Worm (Caenorhabditis elegans) whole organism, late embryonic: ENCODE measurements around the gene W04G3.11.

Experiments used
- C08G9.2 ChIP-seq: sonication (generic microtip); optimal IDR thresholded peaks from 2 replicates; lab custom pipeline; 2016; ENCODE audit warnings: mild to moderate bottlenecking, missing genetic modification characterization, moderate library complexity, missing compliant biosample characterization
- C38D4.7 ChIP-seq: fragments of 200-800 bp; sonication (Bioruptor generic); optimal IDR thresholded peaks from 2 replicates; lab custom pipeline; 2018; ENCODE audit warnings: mild to moderate bottlenecking, missing genetic modification characterization, moderate library complexity, missing compliant biosample characterization
- T23F11.4 ChIP-seq: fragments of 200-800 bp; sonication (Bioruptor generic); optimal IDR thresholded peaks from 2 replicates; lab custom pipeline; 2018; ENCODE audit warnings: mild to moderate bottlenecking, missing genetic modification characterization, missing compliant biosample characterization
- ahr-1 ChIP-seq: sonication (generic microtip); optimal IDR thresholded peaks from 2 replicates; lab custom pipeline; 2016; ENCODE audit warnings: missing genetic modification characterization, missing compliant biosample characterization
- ama-1 ChIP-seq: fragments of 150-350 bp; optimal IDR thresholded peaks from 2 replicates; lab custom pipeline; 2014
- ceh-18 ChIP-seq: sonication (generic microtip); optimal IDR thresholded peaks from 2 replicates; lab custom pipeline; 2016; ENCODE audit warnings: missing genetic modification characterization, missing compliant biosample characterization
- ceh-19 ChIP-seq: fragments of 200-800 bp; sonication (Bioruptor generic); optimal IDR thresholded peaks from 2 replicates; lab custom pipeline; 2018; ENCODE audit warnings: mild to moderate bottlenecking, missing genetic modification characterization, missing compliant biosample characterization
- ceh-2 ChIP-seq: sonication (generic microtip); optimal IDR thresholded peaks from 2 replicates; lab custom pipeline; 2016; ENCODE audit warnings: missing genotype, missing genetic modification characterization, missing compliant biosample characterization
- ceh-22 ChIP-seq: sonication (generic microtip); optimal IDR thresholded peaks from 2 replicates; lab custom pipeline; 2017; ENCODE audit warnings: missing biosample characterization, missing genetic modification characterization
- ceh-30 ChIP-seq: fragments of 150-350 bp; optimal IDR thresholded peaks from 2 replicates; lab custom pipeline; 2014; ENCODE audit warnings: missing biosample characterization, missing genetic modification characterization
- ceh-45 ChIP-seq: fragments of 200-800 bp; sonication (Bioruptor generic); IDR thresholded peaks from 2 replicates; pipeline ENCODE4 v1.3.6; 2022; ENCODE audit warnings: missing genetic modification reagents, missing genetic modification characterization, missing compliant biosample characterization
- ceh-48 ChIP-seq: sonication (generic microtip); optimal IDR thresholded peaks from 2 replicates; lab custom pipeline; 2016; ENCODE audit warnings: missing genetic modification characterization, inconsistent platforms, missing compliant biosample characterization
- ceh-6 ChIP-seq: fragments of 200-800 bp; sonication (Bioruptor generic); optimal IDR thresholded peaks from 2 replicates; lab custom pipeline; 2018; ENCODE audit warnings: mild to moderate bottlenecking, missing genetic modification characterization, missing compliant biosample characterization
- che-1 ChIP-seq: sonication (generic microtip); optimal IDR thresholded peaks from 2 replicates; lab custom pipeline; 2016; ENCODE audit warnings: mild to moderate bottlenecking, missing genetic modification characterization, missing compliant biosample characterization
- dmd-4 ChIP-seq: sonication (generic microtip); optimal IDR thresholded peaks from 2 replicates; lab custom pipeline; 2016; ENCODE audit warnings: borderline replicate concordance, missing genetic modification characterization, missing compliant biosample characterization
- dve-1 ChIP-seq: sonication (generic microtip); optimal IDR thresholded peaks from 2 replicates; lab custom pipeline; 2017; ENCODE audit warnings: antibody characterized with exemption, mild to moderate bottlenecking, missing genetic modification characterization, missing compliant biosample characterization
- elt-4 ChIP-seq: sonication (generic microtip); optimal IDR thresholded peaks from 2 replicates; lab custom pipeline; 2016; ENCODE audit warnings: missing genetic modification characterization, missing compliant biosample characterization
- ets-4 ChIP-seq: sonication (generic microtip); optimal IDR thresholded peaks from 2 replicates; lab custom pipeline; 2016; ENCODE audit warnings: missing genetic modification characterization, missing compliant biosample characterization
- eyg-1 ChIP-seq: sonication (generic microtip); optimal IDR thresholded peaks from 2 replicates; lab custom pipeline; 2016; ENCODE audit warnings: missing genotype, missing genetic modification characterization, missing compliant biosample characterization
- fax-1 ChIP-seq: sonication (generic microtip); optimal IDR thresholded peaks from 2 replicates; lab custom pipeline; 2016; ENCODE audit warnings: missing genotype, missing genetic modification characterization, missing compliant biosample characterization
- fkh-6 ChIP-seq: sonication (generic microtip); optimal IDR thresholded peaks from 2 replicates; lab custom pipeline; 2016; ENCODE audit warnings: missing genetic modification characterization, missing compliant biosample characterization
- gmeb-2 ChIP-seq: sonication (generic microtip); optimal IDR thresholded peaks from 2 replicates; lab custom pipeline; 2016; ENCODE audit warnings: missing genetic modification characterization, inconsistent platforms, missing compliant biosample characterization
- hlh-13 ChIP-seq: fragments of 200-800 bp; sonication (Bioruptor generic); optimal IDR thresholded peaks from 2 replicates; lab custom pipeline; 2018; ENCODE audit warnings: mild to moderate bottlenecking, missing genetic modification characterization, missing compliant biosample characterization
- hlh-15 ChIP-seq: sonication (generic microtip); optimal IDR thresholded peaks from 2 replicates; lab custom pipeline; 2016; ENCODE audit warnings: missing genetic modification characterization, missing compliant biosample characterization
- hlh-30 ChIP-seq: sonication (generic microtip); optimal IDR thresholded peaks from 2 replicates; lab custom pipeline; 2017; ENCODE audit warnings: antibody characterized with exemption, missing genetic modification characterization, missing compliant biosample characterization; ENCODE audit not compliant: insufficient read depth
- hlh-6 ChIP-seq: sonication (generic microtip); optimal IDR thresholded peaks from 2 replicates; lab custom pipeline; 2016; ENCODE audit warnings: missing genotype, missing genetic modification characterization, missing compliant biosample characterization
- hlh-8 ChIP-seq: sonication (generic microtip); optimal IDR thresholded peaks from 2 replicates; lab custom pipeline; 2016; ENCODE audit warnings: missing genotype, missing genetic modification characterization, missing compliant biosample characterization
- lin-11 ChIP-seq: fragments of 200-800 bp; sonication (Bioruptor generic); optimal IDR thresholded peaks from 2 replicates; lab custom pipeline; 2018; ENCODE audit warnings: mild to moderate bottlenecking, missing genetic modification characterization, missing compliant biosample characterization
- madf-2 ChIP-seq: sonication (generic microtip); optimal IDR thresholded peaks from 2 replicates; lab custom pipeline; 2017; ENCODE audit warnings: missing genetic modification characterization, missing compliant biosample characterization
- nhr-232 ChIP-seq: sonication (generic microtip); optimal IDR thresholded peaks from 2 replicates; lab custom pipeline; 2016; ENCODE audit warnings: missing genetic modification characterization, missing compliant biosample characterization
- odd-2 ChIP-seq: sonication (generic microtip); optimal IDR thresholded peaks from 2 replicates; lab custom pipeline; 2017; ENCODE audit warnings: antibody characterized with exemption, mild to moderate bottlenecking, missing genetic modification characterization, missing compliant biosample characterization
- pha-2 ChIP-seq: sonication (generic microtip); optimal IDR thresholded peaks from 2 replicates; lab custom pipeline; 2017; ENCODE audit warnings: mild to moderate bottlenecking, missing genetic modification characterization, missing compliant biosample characterization
- pha-4 ChIP-seq: fragments of 150-350 bp; optimal IDR thresholded peaks from 2 replicates; lab custom pipeline; 2018; ENCODE audit warnings: missing biosample characterization, missing genetic modification reagents, missing genetic modification characterization
- pros-1 ChIP-seq: fragments of 150-350 bp; optimal IDR thresholded peaks from 2 replicates; lab custom pipeline; 2014; ENCODE audit warnings: missing biosample characterization, missing genetic modification reagents, missing genetic modification characterization
- rnt-1 ChIP-seq: sonication (generic microtip); optimal IDR thresholded peaks from 2 replicates; lab custom pipeline; 2016; ENCODE audit warnings: missing genetic modification characterization, missing compliant biosample characterization
- sox-2 ChIP-seq: fragments of 200-800 bp; sonication (Bioruptor generic); IDR thresholded peaks from 2 replicates; pipeline ENCODE4 v1.3.6; 2022; ENCODE audit warnings: missing genetic modification reagents, missing genetic modification characterization, missing compliant biosample characterization
- sox-4 ChIP-seq: sonication (generic microtip); optimal IDR thresholded peaks from 2 replicates; lab custom pipeline; 2017; ENCODE audit warnings: mild to moderate bottlenecking, missing genetic modification characterization, inconsistent platforms, missing compliant biosample characterization
- tbx-2 ChIP-seq: sonication (generic microtip); optimal IDR thresholded peaks from 2 replicates; lab custom pipeline; 2016; ENCODE audit warnings: missing genetic modification characterization, missing compliant biosample characterization
- tbx-7 ChIP-seq: sonication (generic microtip); optimal IDR thresholded peaks from 2 replicates; lab custom pipeline; 2016; ENCODE audit warnings: missing genotype, missing genetic modification characterization, missing compliant biosample characterization
- ttx-3 ChIP-seq: sonication (generic microtip); optimal IDR thresholded peaks from 2 replicates; lab custom pipeline; 2016; ENCODE audit warnings: missing genetic modification reagents, missing genetic modification characterization, missing compliant biosample characterization
- unc-3 ChIP-seq, 2 experiments: fragments of 200-800 bp in 1 of 2; sonication (Bioruptor generic) in 1 of 2; sonication (generic microtip) in 1 of 2; conservative IDR thresholded peaks in 1 of 2; optimal IDR thresholded peaks in 1 of 2; 2 replicates each; pipeline versions ENCODE4 v1.3.6 to Lab custom; 2016 to 2022; ENCODE audit warnings: missing compliant biosample characterization in 2 of 2, missing genetic modification characterization in 2 of 2, missing genetic modification reagents in 1 of 2
- unc-42 ChIP-seq: sonication (generic microtip); optimal IDR thresholded peaks from 2 replicates; lab custom pipeline; 2016; ENCODE audit warnings: missing genotype, missing genetic modification characterization, missing compliant biosample characterization
- unc-55 ChIP-seq: sonication (generic microtip); optimal IDR thresholded peaks from 2 replicates; lab custom pipeline; 2017; ENCODE audit warnings: missing biosample characterization, missing genetic modification reagents, missing genetic modification characterization
- unc-86 ChIP-seq: sonication (generic microtip); optimal IDR thresholded peaks from 2 replicates; lab custom pipeline; 2016; ENCODE audit warnings: missing genetic modification characterization, missing compliant biosample characterization
- zip-5 ChIP-seq: sonication (generic microtip); optimal IDR thresholded peaks from 2 replicates; lab custom pipeline; 2016; ENCODE audit warnings: missing genetic modification characterization, missing compliant biosample characterization

Gene W04G3.11

ce11 chrX:11072701-11073100 is 16.3 kb upstream of the W04G3.11 start:
- TF ChIP-seq ceh-19 (no peak), ceh-18 (no peak), ceh-30 (no peak), pha-4 (no peak), T23F11.4 (GFP tag; lab: Kevin White, UChicago) (no peak), pros-1 (no peak), ama-1 (lab: Kevin White, UChicago) (no peak), sox-2 (GFP tag; lab: Robert Waterston, UW) (no peak), ceh-2 (tag; lab: Kevin White, UChicago) (no peak), hlh-8 (tag; lab: Kevin White, UChicago) (no peak), hlh-6 (no peak), elt-4 (no peak), dve-1 (tag; lab: Kevin White, UChicago) (no peak), dmd-4 (tag; lab: Kevin White, UChicago) (no peak)
- TF ChIP-seq, all 69 proteins: peak for 0

ce11 chrX:11073358-11073757 is 15.6 kb upstream of the W04G3.11 start, which contains the start of gene W04G3.5:
TSS of gene W04G3.5 (plus strand) at chrX:11073658.
- TF ChIP-seq pha-2: no peak
- no peak for TF ChIP-seq ahr-1
- no peak for TF ChIP-seq hlh-13 (GFP tag; lab: Kevin White, UChicago)
- TF ChIP-seq ceh-2 (tag; lab: Kevin White, UChicago): no peak
- TF ChIP-seq unc-3 (GFP tag; conservative IDR thresholded peaks at IDR 0.05; lab: Robert Waterston, UW): no peak
- TF ChIP-seq unc-3 (tag; optimal IDR thresholded peaks at IDR 0.05; lab: Kevin White, UChicago): no peak
- no peak for TF ChIP-seq eyg-1 (tag; lab: Kevin White, UChicago)
- no peak for TF ChIP-seq pha-4
- TF ChIP-seq ceh-22 (tag; lab: Kevin White, UChicago): no peak
- TF ChIP-seq ceh-48: no peak
- TF ChIP-seq zip-5 (tag; lab: Kevin White, UChicago): no peak
- no peak for TF ChIP-seq fax-1 (tag; lab: Kevin White, UChicago)

DNA sequence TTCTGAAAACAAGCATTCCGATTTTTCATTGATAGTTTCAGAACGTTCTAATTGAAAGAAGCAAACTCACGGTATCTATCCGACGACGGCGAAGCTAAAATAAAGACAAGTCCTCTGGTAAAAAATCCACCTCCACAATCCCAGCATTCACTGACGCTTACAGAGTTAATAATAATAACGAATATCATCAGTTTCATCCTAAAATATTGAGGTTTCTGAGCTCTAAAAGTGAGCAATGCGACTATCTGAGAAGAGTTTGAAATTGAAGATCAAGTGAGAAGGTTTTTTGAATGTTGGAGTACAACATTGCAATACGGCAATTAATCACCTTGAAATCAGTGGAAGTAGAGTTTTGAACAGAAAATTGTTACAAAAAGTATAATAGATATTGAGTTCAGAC is 12.5 kb upstream of the W04G3.11 start, which contains the start of gene W04G3.12:
W04G3.12 (minus strand) TSS at position 311 of the 400 bp plus-strand sequence.
- TF ChIP-seq lin-11 (tag; lab: Kevin White, UChicago) (no peak), nhr-232 (no peak), ceh-19 (no peak), C38D4.7 (GFP tag; lab: Kevin White, UChicago) (no peak), ceh-6 (GFP tag; lab: Kevin White, UChicago) (no peak), hlh-15 (tag; lab: Kevin White, UChicago) (no peak), hlh-13 (GFP tag; lab: Kevin White, UChicago) (no peak), ceh-22 (tag; lab: Kevin White, UChicago) (no peak), hlh-30 (tag; lab: Kevin White, UChicago) (no peak)

DNA sequence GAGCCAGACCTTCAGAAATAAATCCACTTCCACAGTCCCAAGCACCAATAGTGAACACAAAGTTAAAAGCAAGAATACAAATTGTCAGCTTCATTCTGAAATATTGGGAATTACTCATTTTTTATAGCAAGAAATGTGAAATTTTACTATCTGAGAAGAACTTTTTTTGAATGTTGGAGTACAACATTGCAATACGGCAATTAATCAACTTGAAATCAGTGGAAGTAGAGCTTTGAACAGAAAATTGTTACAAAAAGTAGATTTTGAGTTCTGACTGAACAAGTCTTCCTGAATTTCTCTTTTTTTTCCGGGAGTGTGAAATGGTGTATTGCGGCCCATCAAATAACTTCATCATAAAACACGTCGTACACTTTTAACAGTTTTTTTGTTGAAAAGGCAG is 10.8 kb upstream of the W04G3.11 start, which contains the start of gene W04G3.10:
W04G3.10 (minus strand) TSS at position 101 of the 400 bp plus-strand sequence.
- TF ChIP-seq ttx-3 (tag; lab: Kevin White, UChicago) (no peak), ets-4 (tag; lab: Kevin White, UChicago) (no peak), tbx-7 (no peak), ama-1 (lab: Kevin White, UChicago) (no peak), nhr-232 (no peak), hlh-13 (GFP tag; lab: Kevin White, UChicago) (no peak), C08G9.2 (tag; lab: Kevin White, UChicago) (no peak), ceh-22 (tag; lab: Kevin White, UChicago) (no peak)

ce11 chrX:11079667-11080066 is 9.3 kb upstream of the W04G3.11 start, which contains the start of gene W04G3.13:
TSS of gene W04G3.13 (minus strand) at chrX:11079767.
- TF ChIP-seq pha-2 (no peak), ama-1 (lab: Kevin White, UChicago) (no peak), C38D4.7 (GFP tag; lab: Kevin White, UChicago) (no peak), ceh-45 (GFP tag; lab: Robert Waterston, UW) (no peak), fkh-6 (tag; lab: Kevin White, UChicago) (no peak), ceh-2 (tag; lab: Kevin White, UChicago) (no peak), tbx-2 (tag; lab: Kevin White, UChicago) (no peak), unc-86 (tag; lab: Kevin White, UChicago) (no peak), gmeb-2 (tag; lab: Kevin White, UChicago) (no peak), unc-42 (no peak), lin-11 (tag; lab: Kevin White, UChicago) (no peak), odd-2 (tag; lab: Kevin White, UChicago) (no peak), che-1 (tag; lab: Kevin White, UChicago) (no peak), rnt-1 (tag; lab: Kevin White, UChicago) (no peak), sox-4 (tag; lab: Kevin White, UChicago) (no peak), unc-55 (no peak), madf-2 (tag; lab: Kevin White, UChicago) (no peak), hlh-6 (no peak)
- TF ChIP-seq, all 69 proteins: peak for 0
